Worm (Caenorhabditis elegans) whole organism, early embryonic: ENCODE measurements around the gene nhr-123.

ENCODE experiments used
- B0310.2 ChIP-seq: sonication (generic microtip); optimal IDR thresholded peaks from 2 replicates; lab custom pipeline; 2016; ENCODE audit warnings: mild to moderate bottlenecking, missing genetic modification characterization, missing compliant biosample characterization
- aly-1 ChIP-seq: sonication (generic microtip); optimal IDR thresholded peaks from 2 replicates; lab custom pipeline; 2016; ENCODE audit warnings: missing genetic modification characterization, missing compliant biosample characterization
- ama-1 ChIP-seq: fragments of 150-350 bp; optimal IDR thresholded peaks from 2 replicates; lab custom pipeline; 2014
- ceh-36 ChIP-seq: sonication (generic microtip); optimal IDR thresholded peaks from 2 replicates; lab custom pipeline; 2016; ENCODE audit warnings: missing genetic modification characterization, inconsistent platforms, missing compliant biosample characterization
- flt-1 ChIP-seq: fragments of 200-800 bp; sonication (Bioruptor generic); IDR thresholded peaks from 2 replicates; pipeline ENCODE4 v1.3.6; 2022; ENCODE audit warnings: missing genetic modification characterization, missing compliant biosample characterization
- hmbx-1 ChIP-seq: sonication (generic microtip); optimal IDR thresholded peaks from 2 replicates; lab custom pipeline; 2016; ENCODE audit warnings: mild to moderate bottlenecking, missing genetic modification characterization, missing compliant biosample characterization
- hmg-4 ChIP-seq: fragments of 200-800 bp; sonication (Bioruptor generic); optimal IDR thresholded peaks from 2 replicates; lab custom pipeline; 2018; ENCODE audit warnings: mild to moderate bottlenecking, missing genetic modification characterization, missing compliant biosample characterization
- hnd-1 ChIP-seq: sonication (generic microtip); optimal IDR thresholded peaks from 2 replicates; lab custom pipeline; 2016; ENCODE audit warnings: missing genetic modification characterization, missing compliant biosample characterization
- sea-1 ChIP-seq: fragments of 200-800 bp; sonication (Bioruptor generic); conservative IDR thresholded peaks from 2 replicates; pipeline ENCODE4 v1.3.6; 2022; ENCODE audit warnings: missing genetic modification characterization, missing compliant biosample characterization
- tbx-11 ChIP-seq: fragments of 200-800 bp; sonication (Bioruptor generic); IDR thresholded peaks from 2 replicates; pipeline ENCODE4 v1.3.6; 2022; ENCODE audit warnings: missing genetic modification characterization, missing compliant biosample characterization
- tbx-37 ChIP-seq: fragments of 200-800 bp; sonication (Bioruptor generic); conservative IDR thresholded peaks from 2 replicates; pipeline ENCODE4 v1.3.6; 2022; ENCODE audit warnings: missing genetic modification reagents, missing genetic modification characterization, missing compliant biosample characterization
- tra-4 ChIP-seq: sonication (generic microtip); optimal IDR thresholded peaks from 2 replicates; lab custom pipeline; 2017; ENCODE audit warnings: missing genetic modification characterization, missing compliant biosample characterization

DNA sequence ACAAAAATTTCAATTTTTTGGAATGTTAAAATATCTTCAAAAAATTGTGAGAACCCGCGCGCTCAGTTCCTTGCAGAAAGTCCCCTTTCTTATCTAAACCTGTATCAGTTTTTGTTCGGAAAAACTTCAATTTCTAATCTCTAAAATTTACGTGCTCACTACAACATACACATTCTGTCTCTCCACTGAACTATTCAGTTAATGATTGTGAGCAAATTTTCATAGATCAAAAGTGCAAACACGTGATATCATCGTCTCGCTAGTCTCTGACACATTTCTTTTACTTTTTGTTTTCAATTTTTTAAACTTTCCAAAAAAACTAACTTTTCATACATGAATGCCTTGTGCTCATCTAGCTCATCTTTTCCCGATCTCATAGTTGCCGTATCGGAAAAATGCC lies 8.2 kb downstream of the nhr-123 start, which contains the start of gene nhr-203:
- TF ChIP-seq B0310.2 = no peak
- TF ChIP-seq ama-1 (lab: Kevin White, UChicago) = no peak
- TF ChIP-seq tra-4 = no peak
- no peak for TF ChIP-seq sea-1 (GFP tag; lab: Robert Waterston, UW)
- no peak for TF ChIP-seq flt-1 (GFP tag; lab: Robert Waterston, UW)
- TF ChIP-seq hmg-4 (GFP tag; lab: Kevin White, UChicago) = no peak
- TF ChIP-seq tbx-37 (GFP tag; lab: Robert Waterston, UW) = no peak
- TF ChIP-seq hnd-1 (tag; lab: Kevin White, UChicago) = no peak
- TF ChIP-seq aly-1 (tag; lab: Kevin White, UChicago) = no peak
- TF ChIP-seq hmbx-1 (tag; lab: Kevin White, UChicago) = no peak
- TF ChIP-seq ceh-36 (tag; lab: Kevin White, UChicago) = no peak
- TF ChIP-seq tbx-11 = no peak
